Fruit fly (Drosophila melanogaster) whole organism, prepupa: ENCODE results near the gene CG6638.

Experiments
- Blimp-1 ChIP-seq: fragments of 200-800 bp; sonication (Bioruptor generic); optimal IDR thresholded peaks from 3 replicates; lab custom pipeline; 2017; ENCODE audit warnings: missing biosample characterization, missing genetic modification characterization, mild to moderate bottlenecking, moderate library complexity, missing genetic modification reagents
- CG10631 ChIP-seq: fragments of 200-800 bp; sonication (Bioruptor generic); optimal IDR thresholded peaks from 2 replicates; lab custom pipeline; 2016; ENCODE audit warnings: missing biosample characterization, missing genetic modification characterization
- CG10669 ChIP-seq: fragments of 200-800 bp; sonication (Bioruptor generic); optimal IDR thresholded peaks from 3 replicates; lab custom pipeline; 2018; ENCODE audit warnings: missing biosample characterization, mild to moderate bottlenecking, missing genetic modification characterization, moderate library complexity
- CG11762 ChIP-seq: fragments of 200-800 bp; sonication (Bioruptor generic); optimal IDR thresholded peaks from 3 replicates; lab custom pipeline; 2016; ENCODE audit warnings: missing biosample characterization, missing genetic modification characterization; ENCODE audit not compliant: insufficient read depth
- CG11902 ChIP-seq: fragments of 200-800 bp; sonication (Bioruptor generic); optimal IDR thresholded peaks from 3 replicates; lab custom pipeline; 2016; ENCODE audit warnings: missing biosample characterization, missing genetic modification characterization
- CG15336 ChIP-seq: fragments of 200-800 bp; sonication (Bioruptor generic); IDR thresholded peaks from 2 replicates; pipeline ENCODE4 v1.3.6; 2022; ENCODE audit warnings: missing biosample characterization, missing genetic modification characterization
- CG1621 ChIP-seq: fragments of 200-800 bp; sonication (Bioruptor generic); optimal IDR thresholded peaks from 3 replicates; lab custom pipeline; 2018; ENCODE audit warnings: missing biosample characterization, mild to moderate bottlenecking, missing genetic modification characterization
- CG16779 ChIP-seq: fragments of 200-800 bp; sonication (Bioruptor generic); optimal IDR thresholded peaks from 3 replicates; lab custom pipeline; 2017; ENCODE audit warnings: missing biosample characterization, mild to moderate bottlenecking, missing genetic modification characterization
- CG3032 ChIP-seq: fragments of 200-800 bp; optimal IDR thresholded peaks from 2 replicates; lab custom pipeline; 2019; ENCODE audit warnings: missing biosample characterization, mild to moderate bottlenecking, missing genetic modification characterization, moderate library complexity
- CG32006 ChIP-seq: fragments of 200-800 bp; sonication (Bioruptor generic); optimal IDR thresholded peaks from 3 replicates; lab custom pipeline; 2017; ENCODE audit warnings: missing biosample characterization, mild to moderate bottlenecking, missing genetic modification characterization
- CG34406 ChIP-seq: fragments of 200-800 bp; sonication (Bioruptor generic); optimal IDR thresholded peaks from 3 replicates; lab custom pipeline; 2016; ENCODE audit warnings: missing biosample characterization, missing genetic modification characterization
- CG3919 ChIP-seq: fragments of 200-800 bp; sonication (Bioruptor generic); optimal IDR thresholded peaks from 3 replicates; lab custom pipeline; 2016; ENCODE audit warnings: missing biosample characterization, missing genetic modification characterization
- CG6792 ChIP-seq: fragments of 200-800 bp; sonication (Bioruptor generic); optimal IDR thresholded peaks from 3 replicates; lab custom pipeline; 2016; ENCODE audit warnings: missing biosample characterization, missing genetic modification characterization
- CG6808 ChIP-seq: fragments of 200-800 bp; sonication (Bioruptor generic); optimal IDR thresholded peaks from 3 replicates; lab custom pipeline; 2017; ENCODE audit warnings: missing biosample characterization, missing genetic modification characterization, mild to moderate bottlenecking, moderate library complexity, missing genetic modification reagents
- CG7368 ChIP-seq: fragments of 200-800 bp; sonication (Bioruptor generic); optimal IDR thresholded peaks from 3 replicates; lab custom pipeline; 2016; ENCODE audit warnings: missing biosample characterization, missing genetic modification characterization
- CG8119 ChIP-seq: fragments of 200-800 bp; sonication (Bioruptor generic); IDR thresholded peaks from 3 replicates; pipeline ENCODE4 v1.3.6; 2022; ENCODE audit warnings: missing biosample characterization, missing genetic modification characterization
- CG8632 ChIP-seq: fragments of 200-800 bp; sonication (Bioruptor generic); optimal IDR thresholded peaks from 3 replicates; lab custom pipeline; 2016; ENCODE audit warnings: missing biosample characterization, missing genetic modification characterization
- Eip78C ChIP-seq: fragments of 200-800 bp; sonication (Bioruptor generic); peaks from one replicate; lab custom pipeline; 2016; ENCODE audit warnings: missing biosample characterization, missing genetic modification characterization
- Ets96B ChIP-seq: fragments of 200-800 bp; optimal IDR thresholded peaks from 2 replicates; lab custom pipeline; 2019; ENCODE audit warnings: missing biosample characterization, mild to moderate bottlenecking, missing genetic modification characterization, moderate library complexity
- Gug ChIP-seq: fragments of 200-800 bp; sonication (Bioruptor generic); IDR thresholded peaks from 2 replicates; pipeline ENCODE4 v1.3.6; 2022; ENCODE audit warnings: missing biosample characterization, missing genetic modification characterization
- Hr39 ChIP-seq: fragments of 200-800 bp; sonication (Bioruptor generic); optimal IDR thresholded peaks from 2 replicates; lab custom pipeline; 2016; ENCODE audit warnings: missing biosample characterization, missing genetic modification characterization
- Hr4 ChIP-seq: fragments of 200-800 bp; sonication (Bioruptor generic); optimal IDR thresholded peaks from 3 replicates; lab custom pipeline; 2016; ENCODE audit warnings: missing biosample characterization, missing genetic modification characterization
- OdsH ChIP-seq: fragments of 200-800 bp; sonication (Bioruptor generic); optimal IDR thresholded peaks from 3 replicates; lab custom pipeline; 2016; ENCODE audit warnings: missing biosample characterization, missing genetic modification characterization
- Smox ChIP-seq: fragments of 200-800 bp; sonication (Bioruptor generic); optimal IDR thresholded peaks from 3 replicates; lab custom pipeline; 2016; ENCODE audit warnings: missing biosample characterization, missing genetic modification characterization
- Sox14 ChIP-seq: fragments of 200-800 bp; sonication (Bioruptor generic); optimal IDR thresholded peaks from 3 replicates; lab custom pipeline; 2016; ENCODE audit warnings: missing biosample characterization, missing genetic modification characterization
- achi ChIP-seq: fragments of 200-800 bp; sonication (Bioruptor generic); optimal IDR thresholded peaks from 3 replicates; lab custom pipeline; 2016; ENCODE audit warnings: missing biosample characterization, missing genetic modification characterization
- cyc ChIP-seq: fragments of 200-800 bp; sonication (Bioruptor generic); optimal IDR thresholded peaks from 3 replicates; lab custom pipeline; 2016; ENCODE audit warnings: missing biosample characterization, missing genetic modification characterization
- dac ChIP-seq: fragments of 200-800 bp; sonication (Bioruptor generic); optimal IDR thresholded peaks from 2 replicates; lab custom pipeline; 2017; ENCODE audit warnings: missing biosample characterization, mild to moderate bottlenecking, missing genetic modification characterization
- dsx ChIP-seq: fragments of 200-800 bp; optimal IDR thresholded peaks from 3 replicates; lab custom pipeline; 2019; ENCODE audit warnings: missing biosample characterization, mild to moderate bottlenecking, missing genetic modification characterization, moderate library complexity; ENCODE audit not compliant: poor library complexity, severe bottlenecking
- eg ChIP-seq: fragments of 200-800 bp; sonication (Bioruptor generic); IDR thresholded peaks from 3 replicates; pipeline ENCODE4 v1.3.6; 2022; ENCODE audit warnings: missing biosample characterization, missing genetic modification characterization
- fd85E ChIP-seq: fragments of 200-800 bp; sonication (Bioruptor generic); optimal IDR thresholded peaks from 3 replicates; lab custom pipeline; 2016; ENCODE audit warnings: missing biosample characterization, missing genetic modification characterization
- fkh ChIP-seq: fragments of 200-800 bp; sonication (Bioruptor generic); optimal IDR thresholded peaks from 3 replicates; lab custom pipeline; 2017; ENCODE audit warnings: missing biosample characterization, mild to moderate bottlenecking, missing genetic modification characterization, moderate library complexity
- lz ChIP-seq: fragments of 200-800 bp; sonication (Bioruptor generic); optimal IDR thresholded peaks from 3 replicates; lab custom pipeline; 2016; ENCODE audit warnings: missing biosample characterization, missing genetic modification characterization
- pdm3 ChIP-seq: fragments of 200-800 bp; sonication (Bioruptor generic); optimal IDR thresholded peaks from 3 replicates; lab custom pipeline; 2016; ENCODE audit warnings: missing biosample characterization, missing genetic modification characterization
- salr ChIP-seq, 2 experiments: fragments of 200-800 bp; sonication (Bioruptor generic); optimal IDR thresholded peaks; 3 replicates each; lab custom pipeline; 2016 to 2018; ENCODE audit warnings: missing biosample characterization in 2 of 2, missing genetic modification characterization in 2 of 2, mild to moderate bottlenecking in 1 of 2
- ss ChIP-seq, 2 experiments: fragments of 200-800 bp; sonication (Bioruptor generic); optimal IDR thresholded peaks; 2 replicates in 1 of 2; 3 replicates in 1 of 2; lab custom pipeline; 2017 to 2018; ENCODE audit warnings: mild to moderate bottlenecking in 2 of 2, missing biosample characterization in 2 of 2, missing genetic modification characterization in 2 of 2, moderate library complexity in 1 of 2
- svp ChIP-seq: fragments of 200-800 bp; sonication (Bioruptor generic); peaks from one replicate; lab custom pipeline; 2016; ENCODE audit warnings: missing biosample characterization, missing genetic modification characterization
- vri ChIP-seq: fragments of 200-800 bp; sonication (Bioruptor generic); optimal IDR thresholded peaks from 3 replicates; lab custom pipeline; 2016; ENCODE audit warnings: missing biosample characterization, mild to moderate bottlenecking, missing genetic modification characterization

The CG6638 gene

dm6 chr3L:8534386-8535306 is 41.2 kb downstream of the CG6638 start, which contains the start of gene ergic53 (continued):
- TF ChIP-seq cyc (GFP tag; lab: Kevin White, UChicago): no peak

dm6 chr3L:8529701-8530100 is 46.2 kb downstream of the CG6638 start:
- TF ChIP-seq CG11902 (GFP tag; lab: Kevin White, UChicago) (no peak), Hr39 (GFP tag; lab: Kevin White, UChicago) (no peak), Hr4 (GFP tag; lab: Kevin White, UChicago) (no peak), cyc (GFP tag; lab: Kevin White, UChicago) (no peak), dac (no peak), vri (no peak), Sox14 (GFP tag; lab: Kevin White, UChicago) (no peak), lz (no peak), CG6792 (GFP tag; lab: Kevin White, UChicago) (no peak), Eip78C (GFP tag; lab: Kevin White, UChicago) (no peak), dsx (GFP tag; lab: Kevin White, UChicago) (no peak), fkh (no peak), CG8632 (no peak), OdsH (no peak), CG10631 (GFP tag; lab: Kevin White, UChicago) (no peak), CG3032 (tag; lab: Kevin White, UChicago) (no peak), CG15336 (GFP tag; lab: Robert Waterston, UW) (no peak)

dm6 chr3L:8528546-8528945 is 47.3 kb downstream of the CG6638 start:
- TF ChIP-seq CG1621: no peak
- TF ChIP-seq CG15336 (GFP tag; lab: Robert Waterston, UW): no peak
- no peak for TF ChIP-seq achi (GFP tag; lab: Kevin White, UChicago)
- no peak for TF ChIP-seq Ets96B (tag; lab: Kevin White, UChicago)
- TF ChIP-seq fkh: no peak
- peak; percentile 44 for TF ChIP-seq Eip78C (GFP tag; lab: Kevin White, UChicago)
- no peak for TF ChIP-seq dac
- TF ChIP-seq CG8119: no peak
- TF ChIP-seq CG7368 (GFP tag; lab: Kevin White, UChicago): no peak
- TF ChIP-seq CG32006 (GFP tag; lab: Kevin White, UChicago): no peak
- TF ChIP-seq Blimp-1 (GFP tag; lab: Kevin White, UChicago): peak; percentile 3
- no peak for TF ChIP-seq CG11902 (GFP tag; lab: Kevin White, UChicago)
- TF ChIP-seq svp (GFP tag; lab: Kevin White, UChicago): peak; percentile 8
- no peak for TF ChIP-seq ss (GFP tag; optimal IDR thresholded peaks at IDR 0.05; lab: Kevin White, UChicago)
- TF ChIP-seq salr (GFP tag; optimal IDR thresholded peaks at IDR 0.05; lab: Kevin White, UChicago): no peak
- TF ChIP-seq CG6808 (GFP tag; lab: Kevin White, UChicago): no peak
- no peak for TF ChIP-seq cyc (GFP tag; lab: Kevin White, UChicago)
- TF ChIP-seq vri: peak; percentile 10
- TF ChIP-seq, all 60 proteins: peak for 4

- TF ChIP-seq CG16779 (tag; lab: Kevin White, UChicago): no peak
- no peak for TF ChIP-seq OdsH
Observed at dm6 chr3L:8527829-8528228, 48.0 kb downstream of the CG6638 start.

- TF ChIP-seq eg (GFP tag; lab: Robert Waterston, UW) (no peak), CG15336 (GFP tag; lab: Robert Waterston, UW) (no peak), lz (no peak), cyc (GFP tag; lab: Kevin White, UChicago) (no peak), fd85E (GFP tag; lab: Kevin White, UChicago) (no peak), Ets96B (tag; lab: Kevin White, UChicago) (no peak), CG6792 (GFP tag; lab: Kevin White, UChicago) (no peak), CG10669 (GFP tag; lab: Kevin White, UChicago) (no peak), CG3919 (GFP tag; lab: Kevin White, UChicago) (no peak), Sox14 (GFP tag; lab: Kevin White, UChicago) (no peak), achi (GFP tag; lab: Kevin White, UChicago) (peak; percentile 14), Gug (GFP tag; lab: Robert Waterston, UW) (no peak), CG3032 (tag; lab: Kevin White, UChicago) (no peak), pdm3 (GFP tag; lab: Kevin White, UChicago) (peak; percentile 24), Blimp-1 (GFP tag; lab: Kevin White, UChicago) (no peak), Eip78C (GFP tag; lab: Kevin White, UChicago) (peak; percentile 52), CG34406 (GFP tag; lab: Kevin White, UChicago) (no peak), CG11762 (GFP tag; lab: Kevin White, UChicago) (no peak), fkh (peak; percentile 80), CG8632 (no peak), svp (GFP tag; lab: Kevin White, UChicago) (peak; percentile 81), Smox (no peak), CG32006 (GFP tag; lab: Kevin White, UChicago) (peak; percentile 40)
Observed at dm6 chr3L:8525691-8526421, 50.0 kb downstream of the CG6638 start.
